Fruit fly (Drosophila melanogaster) whole organism, embryonic: ENCODE results near the gene Polr3E.

Experiments
- Abd-B ChIP-seq: fragments of 200-800 bp; sonication (Bioruptor generic); optimal IDR thresholded peaks from 2 replicates; lab custom pipeline; 2018; ENCODE audit warnings: missing biosample characterization, mild to moderate bottlenecking, missing genetic modification characterization, moderate library complexity
- Atf3 ChIP-seq: fragments of 200-800 bp; sonication (Bioruptor generic); optimal IDR thresholded peaks from 3 replicates; lab custom pipeline; 2016; ENCODE audit warnings: missing biosample characterization, missing genetic modification characterization
- Bgb ChIP-seq: fragments of 200-800 bp; sonication (Bioruptor generic); IDR thresholded peaks from 2 replicates; pipeline ENCODE4 v1.3.6; 2022; ENCODE audit warnings: missing biosample characterization, missing genetic modification characterization; ENCODE audit not compliant: partially characterized antibody
- CG11504 ChIP-seq: fragments of 200-800 bp; sonication (Bioruptor generic); optimal IDR thresholded peaks from 3 replicates; lab custom pipeline; 2019; ENCODE audit warnings: missing biosample characterization, mild to moderate bottlenecking, missing genetic modification characterization, moderate library complexity
- CG13123 ChIP-seq: fragments of 200-800 bp; sonication (Bioruptor generic); optimal IDR thresholded peaks from 2 replicates; lab custom pipeline; 2016; ENCODE audit warnings: missing biosample characterization, missing genetic modification characterization
- CG13624 ChIP-seq: fragments of 200-800 bp; sonication (Bioruptor generic); optimal IDR thresholded peaks from 2 replicates; lab custom pipeline; 2016; ENCODE audit warnings: missing biosample characterization, missing genetic modification characterization
- CG14965 ChIP-seq: fragments of 200-800 bp; sonication (Bioruptor generic); optimal IDR thresholded peaks from 2 replicates; lab custom pipeline; 2016; ENCODE audit warnings: missing biosample characterization, missing genetic modification characterization, borderline replicate concordance
- CG1602 ChIP-seq: fragments of 200-800 bp; sonication (Bioruptor generic); optimal IDR thresholded peaks from 3 replicates; lab custom pipeline; 2016; ENCODE audit warnings: missing biosample characterization, missing genetic modification characterization
- CG17361 ChIP-seq: fragments of 200-800 bp; sonication (Bioruptor generic); IDR thresholded peaks from 3 replicates; pipeline ENCODE4 v1.3.6; 2022; ENCODE audit warnings: missing biosample characterization, missing genetic modification characterization
- CG17612 ChIP-seq: fragments of 200-800 bp; sonication (Bioruptor generic); IDR thresholded peaks from 2 replicates; pipeline ENCODE4 v1.3.6; 2022; ENCODE audit warnings: missing biosample characterization, missing genetic modification characterization
- CG2116 ChIP-seq: fragments of 200-800 bp; sonication (Bioruptor generic); optimal IDR thresholded peaks from 3 replicates; lab custom pipeline; 2018; ENCODE audit warnings: missing biosample characterization, mild to moderate bottlenecking, missing genetic modification characterization
- CG2199 ChIP-seq: fragments of 200-800 bp; sonication (Bioruptor generic); IDR thresholded peaks from 3 replicates; pipeline ENCODE4 v1.3.6; 2022; ENCODE audit warnings: missing biosample characterization, missing genetic modification characterization
- CG2712 ChIP-seq: fragments of 200-800 bp; optimal IDR thresholded peaks from 3 replicates; lab custom pipeline; 2019; ENCODE audit warnings: missing biosample characterization, mild to moderate bottlenecking, missing genetic modification characterization, moderate library complexity
- CG31388 ChIP-seq: fragments of 200-800 bp; sonication (Bioruptor generic); optimal IDR thresholded peaks from 2 replicates; lab custom pipeline; 2016; ENCODE audit warnings: missing biosample characterization, missing genetic modification characterization
- CG3163 ChIP-seq: fragments of 200-800 bp; sonication (Bioruptor generic); optimal IDR thresholded peaks from 3 replicates; lab custom pipeline; 2016; ENCODE audit warnings: missing biosample characterization, missing genetic modification characterization
- CG33213 ChIP-seq: fragments of 200-800 bp; sonication (Bioruptor generic); optimal IDR thresholded peaks from 3 replicates; lab custom pipeline; 2016; ENCODE audit warnings: missing biosample characterization, missing genetic modification characterization
- CG42726 ChIP-seq: fragments of 200-800 bp; sonication (Bioruptor generic); IDR thresholded peaks from 2 replicates; pipeline ENCODE4 v1.3.6; 2022; ENCODE audit warnings: missing biosample characterization, missing genetic modification characterization; ENCODE audit not compliant: partially characterized antibody
- CG4282 ChIP-seq: fragments of 200-800 bp; sonication (Bioruptor generic); optimal IDR thresholded peaks from 2 replicates; lab custom pipeline; 2016; ENCODE audit warnings: missing biosample characterization, missing genetic modification characterization
- CG6813 ChIP-seq: fragments of 200-800 bp; sonication (Bioruptor generic); optimal IDR thresholded peaks from 2 replicates; lab custom pipeline; 2017; ENCODE audit warnings: missing biosample characterization, missing genetic modification characterization, mild to moderate bottlenecking, moderate library complexity, missing genetic modification reagents
- CG7556 ChIP-seq: fragments of 200-800 bp; sonication (Bioruptor generic); optimal IDR thresholded peaks from 2 replicates; lab custom pipeline; 2017; ENCODE audit warnings: missing biosample characterization, mild to moderate bottlenecking, missing genetic modification characterization
- CG7745 ChIP-seq: fragments of 200-800 bp; sonication (Bioruptor generic); optimal IDR thresholded peaks from 2 replicates; lab custom pipeline; 2018; ENCODE audit warnings: missing biosample characterization, mild to moderate bottlenecking, missing genetic modification characterization, moderate library complexity
- CG7928 ChIP-seq: fragments of 200-800 bp; sonication (Bioruptor generic); optimal IDR thresholded peaks from 2 replicates; lab custom pipeline; 2017; ENCODE audit warnings: missing biosample characterization, mild to moderate bottlenecking, missing genetic modification characterization
- CG8359 ChIP-seq: fragments of 200-800 bp; sonication (Bioruptor generic); optimal IDR thresholded peaks from 2 replicates; lab custom pipeline; 2017; ENCODE audit warnings: missing biosample characterization, mild to moderate bottlenecking, missing genetic modification characterization, borderline replicate concordance
- CTCF ChIP-seq: fragments of 200-800 bp; sonication (Bioruptor generic); optimal IDR thresholded peaks from 2 replicates; lab custom pipeline; 2017; ENCODE audit warnings: missing biosample characterization, mild to moderate bottlenecking, missing genetic modification characterization, moderate library complexity
- Deaf1 ChIP-seq: fragments of 200-800 bp; optimal IDR thresholded peaks from 3 replicates; lab custom pipeline; 2019; ENCODE audit warnings: missing biosample characterization, mild to moderate bottlenecking, missing genetic modification characterization, moderate library complexity
- Dref ChIP-seq: fragments of 200-800 bp; sonication (Bioruptor generic); IDR thresholded peaks from 2 replicates; pipeline ENCODE4 v1.3.6; 2022; ENCODE audit warnings: missing biosample characterization, missing genetic modification characterization
- Ets97D ChIP-seq: fragments of 200-800 bp; sonication (Bioruptor generic); optimal IDR thresholded peaks from 3 replicates; lab custom pipeline; 2016; ENCODE audit warnings: missing biosample characterization, missing genetic modification characterization
- Fer2 ChIP-seq: fragments of 200-800 bp; sonication (Bioruptor generic); optimal IDR thresholded peaks from 2 replicates; lab custom pipeline; 2018; ENCODE audit warnings: missing biosample characterization, mild to moderate bottlenecking, missing genetic modification characterization, moderate library complexity
- HmgD ChIP-seq: fragments of 200-800 bp; sonication (Bioruptor generic); optimal IDR thresholded peaks from 3 replicates; lab custom pipeline; 2016; ENCODE audit warnings: missing biosample characterization, missing genetic modification characterization
- HmgZ ChIP-seq: fragments of 200-800 bp; sonication (Bioruptor generic); optimal IDR thresholded peaks from 2 replicates; lab custom pipeline; 2018; ENCODE audit warnings: missing biosample characterization, mild to moderate bottlenecking, missing genetic modification characterization
- Hr39 ChIP-seq: fragments of >200 bp; optimal IDR thresholded peaks from 2 replicates; lab custom pipeline; 2017
- Med ChIP-seq: fragments of 200-800 bp; sonication (Bioruptor generic); peaks from one replicate; lab custom pipeline; 2016; ENCODE audit warnings: missing biosample characterization, missing genetic modification characterization, mild to moderate bottlenecking, inconsistent platforms, moderate library complexity
- Myb ChIP-seq: fragments of 200-800 bp; sonication (Bioruptor generic); optimal IDR thresholded peaks from 2 replicates; lab custom pipeline; 2016; ENCODE audit warnings: missing biosample characterization, missing genetic modification characterization
- NC2α ChIP-seq: fragments of 200-800 bp; sonication (Bioruptor generic); optimal IDR thresholded peaks from 2 replicates; lab custom pipeline; 2016; ENCODE audit warnings: missing biosample characterization, missing genetic modification characterization
- Nf-YC ChIP-seq: fragments of 200-800 bp; optimal IDR thresholded peaks from 3 replicates; lab custom pipeline; 2019; ENCODE audit warnings: missing biosample characterization, mild to moderate bottlenecking, missing genetic modification characterization, moderate library complexity
- amos ChIP-seq: fragments of 200-800 bp; sonication (Bioruptor generic); IDR thresholded peaks from 2 replicates; pipeline ENCODE4 v1.3.6; 2022; ENCODE audit warnings: missing biosample characterization, missing genetic modification characterization; ENCODE audit not compliant: partially characterized antibody
- ase ChIP-seq: fragments of 200-800 bp; sonication (Bioruptor generic); IDR thresholded peaks from 3 replicates; pipeline ENCODE4 v1.3.6; 2022; ENCODE audit warnings: missing biosample characterization, missing genetic modification characterization
- caup ChIP-seq: fragments of 200-800 bp; sonication (Bioruptor generic); optimal IDR thresholded peaks from 3 replicates; lab custom pipeline; 2017; ENCODE audit warnings: missing biosample characterization, mild to moderate bottlenecking, missing genetic modification characterization, moderate library complexity; ENCODE audit not compliant: severe bottlenecking
- fd96Cb ChIP-seq: fragments of 200-800 bp; sonication (Bioruptor generic); optimal IDR thresholded peaks from 2 replicates; lab custom pipeline; 2018; ENCODE audit warnings: missing biosample characterization, mild to moderate bottlenecking, missing genetic modification characterization, moderate library complexity
- gro ChIP-seq: fragments of 200-800 bp; sonication (Bioruptor generic); optimal IDR thresholded peaks from 2 replicates; lab custom pipeline; 2016; ENCODE audit warnings: missing biosample characterization, missing genetic modification characterization
- her ChIP-seq: fragments of 200-800 bp; sonication (Bioruptor generic); optimal IDR thresholded peaks from 2 replicates; lab custom pipeline; 2016; ENCODE audit warnings: missing biosample characterization, missing genetic modification characterization
- klu ChIP-seq: fragments of 200-800 bp; sonication (Bioruptor generic); IDR thresholded peaks from 2 replicates; pipeline ENCODE4 v1.3.6; 2022; ENCODE audit warnings: missing biosample characterization, missing genetic modification characterization
- knrl ChIP-seq: fragments of 200-800 bp; sonication (Bioruptor generic); IDR thresholded peaks from 3 replicates; pipeline ENCODE4 v1.3.6; 2022; ENCODE audit warnings: missing biosample characterization, missing genetic modification characterization; ENCODE audit not compliant: partially characterized antibody
- oc ChIP-seq: fragments of 200-800 bp; sonication (Bioruptor generic); optimal IDR thresholded peaks from 2 replicates; lab custom pipeline; 2018; ENCODE audit warnings: missing biosample characterization, mild to moderate bottlenecking, missing genetic modification characterization, moderate library complexity
- onecut ChIP-seq: fragments of 200-800 bp; sonication (Bioruptor generic); IDR thresholded peaks from 2 replicates; pipeline ENCODE4 v1.3.6; 2022; ENCODE audit warnings: missing biosample characterization, missing genetic modification characterization
- pan ChIP-seq, 4 experiments: fragments of >200 bp in 3 of 4; fragments of 200-800 bp in 1 of 4; sonication (Bioruptor generic) in 1 of 4; optimal IDR thresholded peaks in 3 of 4; IDR thresholded peaks in 1 of 4; 2 replicates each; pipeline versions ENCODE4 v1.3.6 to Lab custom; 2017 to 2022; ENCODE audit warnings: missing biosample characterization in 2 of 4, missing genetic modification characterization in 2 of 4, mixed read lengths in 1 of 4
- sc ChIP-seq, 3 experiments: fragments of >200 bp in 2 of 3; fragments of 200-800 bp in 1 of 3; sonication (Bioruptor generic) in 1 of 3; optimal IDR thresholded peaks; 2 replicates in 2 of 3; 3 replicates in 1 of 3; lab custom pipeline; 2017; ENCODE audit warnings: mild to moderate bottlenecking in 1 of 3, missing biosample characterization in 1 of 3, missing genetic modification characterization in 1 of 3, missing genetic modification reagents in 1 of 3
- sens ChIP-seq: fragments of 200-800 bp; sonication (Bioruptor generic); peaks from one replicate; lab custom pipeline; 2016; ENCODE audit warnings: missing biosample characterization, missing genetic modification characterization
- stwl ChIP-seq: fragments of 200-800 bp; sonication (Bioruptor generic); optimal IDR thresholded peaks from 3 replicates; lab custom pipeline; 2018; ENCODE audit warnings: missing biosample characterization, mild to moderate bottlenecking, missing genetic modification characterization, moderate library complexity

Gene Polr3E

DNA sequence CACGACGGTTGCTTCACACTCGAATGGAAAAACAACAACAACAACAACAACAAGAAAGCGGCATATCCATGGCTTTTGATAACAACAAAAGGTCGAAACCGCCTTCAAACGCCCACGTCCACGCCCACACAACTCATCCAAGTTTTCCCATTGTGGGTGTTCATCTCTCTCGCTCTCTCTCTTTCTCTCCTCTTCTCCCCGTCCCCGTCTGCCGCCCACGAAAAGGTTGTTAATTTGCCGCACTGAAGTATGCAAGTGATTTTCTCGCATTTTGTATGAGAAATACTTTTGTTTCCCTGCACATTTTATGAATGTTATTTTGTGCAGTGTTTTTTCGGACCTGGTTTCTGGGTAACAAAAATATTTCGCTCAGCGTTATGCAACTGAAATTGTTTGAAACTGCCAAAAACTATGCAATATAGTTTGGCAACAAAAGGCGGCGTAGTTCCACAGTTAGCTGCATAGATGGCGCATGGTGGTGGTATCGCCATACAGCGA is 17.8 kb downstream of the Polr3E start (continued):
- no peak for TF ChIP-seq pan (optimal IDR thresholded peaks at IDR 0.05; lab: Kevin White, UChicago)
- peak in 1 of 2 experiments; percentile 25 for TF ChIP-seq pan (GFP tag; optimal IDR thresholded peaks at IDR 0.05 in 1 of 2, IDR thresholded peaks at IDR 0.05 in 1 of 2)
- peak; percentile 40 for TF ChIP-seq CG13624 (GFP tag; lab: Kevin White, UChicago)
- TF ChIP-seq CG33213 (GFP tag; lab: Kevin White, UChicago) = peak; percentile 71
- TF ChIP-seq Fer2 (tag; lab: Kevin White, UChicago) = no peak
- TF ChIP-seq onecut (GFP tag; lab: Robert Waterston, UW) = 0 out of 2 replicates have a peak, but pooled peaks have one; percentile 11
- peak; percentile 56 for TF ChIP-seq CG4282 (GFP tag; lab: Kevin White, UChicago)
- TF ChIP-seq CG2199 (GFP tag; lab: Robert Waterston, UW) = peak; percentile 70; the same call in 2 of the 3 replicates
- TF ChIP-seq CG11504 (tag; lab: Kevin White, UChicago) = peak; percentile 26
- peak; percentile 32 for TF ChIP-seq Ets97D
- TF ChIP-seq sens (GFP tag; lab: Kevin White, UChicago) = peak; percentile 90
- TF ChIP-seq CG6813 (GFP tag; lab: Kevin White, UChicago) = peak; percentile 6
- TF ChIP-seq gro = peak; percentile 61
- peak; percentile 60 for TF ChIP-seq CG3163 (GFP tag; lab: Kevin White, UChicago)
- TF ChIP-seq Nf-YC = peak; percentile 42
- peak; percentile 39; the same call in 1 of the 3 replicates for TF ChIP-seq knrl
- no peak for TF ChIP-seq Dref (GFP tag; lab: Robert Waterston, UW)
- peak; percentile 78 for TF ChIP-seq HmgZ
- TF ChIP-seq stwl = peak; percentile 36
- TF ChIP-seq her (GFP tag; lab: Kevin White, UChicago) = peak; percentile 65
- peak; percentile 1 for TF ChIP-seq Deaf1
- peak; percentile 87 for TF ChIP-seq CG17612 (GFP tag; lab: Robert Waterston, UW)
- peak; percentile 91 for TF ChIP-seq Med (GFP tag; lab: Kevin White, UChicago)
- TF ChIP-seq CG14965 (GFP tag; lab: Kevin White, UChicago) = no peak
- peak; percentile 48; the same call in 1 of the 2 replicates for TF ChIP-seq CG42726 (GFP tag; lab: Robert Waterston, UW)
- TF ChIP-seq Abd-B (GFP tag; lab: Kevin White, UChicago) = peak; percentile 49
- TF ChIP-seq CG7556 (GFP tag; lab: Kevin White, UChicago) = no peak
- no peak for TF ChIP-seq Hr39 (lab: Kevin White, UChicago)
- TF ChIP-seq NC2α (GFP tag; lab: Kevin White, UChicago) = no peak
- no peak for TF ChIP-seq Atf3 (GFP tag; lab: Kevin White, UChicago)
- no peak for TF ChIP-seq CG7928 (GFP tag; lab: Kevin White, UChicago)
- peak; percentile 27 for TF ChIP-seq CG2116 (GFP tag; lab: Kevin White, UChicago)
- peak; percentile 68 for TF ChIP-seq oc
- 0 out of 3 replicates have a peak, but pooled peaks have one; percentile 32 for TF ChIP-seq CG17361
- peak; percentile 51 for TF ChIP-seq Myb
- TF ChIP-seq CG31388 (GFP tag; lab: Kevin White, UChicago) = no peak
- no peak for TF ChIP-seq CG8359 (GFP tag; lab: Kevin White, UChicago)
- TF ChIP-seq fd96Cb (tag; lab: Kevin White, UChicago) = no peak
- peak; percentile 43 for TF ChIP-seq CG2712 (tag; lab: Kevin White, UChicago)
- peak; percentile 5 for TF ChIP-seq CG13123
- TF ChIP-seq caup (GFP tag; lab: Kevin White, UChicago) = peak; percentile 47
- TF ChIP-seq amos (GFP tag; lab: Robert Waterston, UW) = peak; percentile 43; the same call in 1 of the 2 replicates
- peak; percentile 39; the same call in 1 of the 2 replicates for TF ChIP-seq Bgb (GFP tag; lab: Robert Waterston, UW)
- no peak for TF ChIP-seq CG1602
- TF ChIP-seq ase (GFP tag; lab: Robert Waterston, UW) = no peak
- TF ChIP-seq klu (GFP tag; lab: Robert Waterston, UW) = peak; percentile 54
- TF ChIP-seq HmgD = peak; percentile 70
- no peak for TF ChIP-seq CG7745 (tag; lab: Kevin White, UChicago)
- TF ChIP-seq sc (optimal IDR thresholded peaks at IDR 0.05; lab: Kevin White, UChicago) = no peak
- TF ChIP-seq sc (GFP tag; optimal IDR thresholded peaks at IDR 0.05; lab: Kevin White, UChicago) = no peak
- TF ChIP-seq CTCF (GFP tag; lab: Kevin White, UChicago) = peak; percentile 98
